Fruit fly (Drosophila melanogaster) whole organism, embryonic: ENCODE results near the gene Ilp5.

Experiments
- CG11093 ChIP-seq: fragments of 200-800 bp; sonication (Bioruptor generic); IDR thresholded peaks from 3 replicates; pipeline ENCODE4 v1.3.6; 2022; ENCODE audit warnings: missing biosample characterization, missing genetic modification characterization
- CG11723 ChIP-seq: fragments of 200-800 bp; sonication (Bioruptor generic); optimal IDR thresholded peaks from 2 replicates; lab custom pipeline; 2017; ENCODE audit warnings: missing biosample characterization, mild to moderate bottlenecking, missing genetic modification characterization
- CG12299 ChIP-seq: fragments of 200-800 bp; sonication (Bioruptor generic); optimal IDR thresholded peaks from 2 replicates; lab custom pipeline; 2018; ENCODE audit warnings: missing biosample characterization, mild to moderate bottlenecking, missing genetic modification characterization
- CG13624 ChIP-seq: fragments of 200-800 bp; sonication (Bioruptor generic); optimal IDR thresholded peaks from 2 replicates; lab custom pipeline; 2016; ENCODE audit warnings: missing biosample characterization, missing genetic modification characterization
- CG1792 ChIP-seq: fragments of 200-800 bp; sonication (Bioruptor generic); optimal IDR thresholded peaks from 2 replicates; lab custom pipeline; 2016; ENCODE audit warnings: missing biosample characterization, missing genetic modification characterization
- CG18262 ChIP-seq: fragments of 200-800 bp; optimal IDR thresholded peaks from 3 replicates; lab custom pipeline; 2019; ENCODE audit warnings: missing biosample characterization, mild to moderate bottlenecking, missing genetic modification characterization, moderate library complexity
- CG18599 ChIP-seq: fragments of 200-800 bp; sonication (Bioruptor generic); optimal IDR thresholded peaks from 3 replicates; lab custom pipeline; 2017; ENCODE audit warnings: missing biosample characterization, missing genetic modification characterization, mild to moderate bottlenecking, moderate library complexity, missing genetic modification reagents
- CG2889 ChIP-seq: fragments of 200-800 bp; sonication (Bioruptor generic); IDR thresholded peaks from 3 replicates; pipeline ENCODE4 v1.3.6; 2022; ENCODE audit warnings: missing biosample characterization, missing genetic modification characterization
- CG34422 ChIP-seq: fragments of 200-800 bp; sonication (Bioruptor generic); IDR thresholded peaks from 3 replicates; pipeline ENCODE4 v1.3.6; 2022; ENCODE audit warnings: missing biosample characterization, missing genetic modification characterization
- CG4617 ChIP-seq: fragments of 200-800 bp; sonication (Bioruptor generic); optimal IDR thresholded peaks from 3 replicates; lab custom pipeline; 2016; ENCODE audit warnings: missing biosample characterization, missing genetic modification characterization, borderline replicate concordance
- CG5180 ChIP-seq: fragments of 200-800 bp; sonication (Bioruptor generic); optimal IDR thresholded peaks from 3 replicates; lab custom pipeline; 2017; ENCODE audit warnings: missing biosample characterization, missing genetic modification characterization, mild to moderate bottlenecking, moderate library complexity, missing genetic modification reagents
- CG6254 ChIP-seq: fragments of 200-800 bp; sonication (Bioruptor generic); optimal IDR thresholded peaks from 3 replicates; lab custom pipeline; 2017; ENCODE audit warnings: mild to moderate bottlenecking, missing biosample characterization, missing genetic modification reagents, missing genetic modification characterization
- CG7372 ChIP-seq: fragments of 200-800 bp; sonication (Bioruptor generic); IDR thresholded peaks from 2 replicates; pipeline ENCODE4 v1.3.6; 2022; ENCODE audit warnings: missing biosample characterization, missing genetic modification characterization
- CG8924 ChIP-seq: fragments of 200-800 bp; optimal IDR thresholded peaks from 3 replicates; lab custom pipeline; 2019; ENCODE audit warnings: missing biosample characterization, mild to moderate bottlenecking, missing genetic modification characterization, moderate library complexity
- CG8944 ChIP-seq: fragments of 200-800 bp; sonication (Bioruptor generic); optimal IDR thresholded peaks from 3 replicates; lab custom pipeline; 2016; ENCODE audit warnings: missing biosample characterization, missing genetic modification characterization
- CG9727 ChIP-seq: fragments of 200-800 bp; sonication (Bioruptor generic); optimal IDR thresholded peaks from 3 replicates; lab custom pipeline; 2017; ENCODE audit warnings: missing biosample characterization, mild to moderate bottlenecking, missing genetic modification characterization
- CG9876 ChIP-seq: fragments of 200-800 bp; sonication (Bioruptor generic); optimal IDR thresholded peaks from 2 replicates; lab custom pipeline; 2016; ENCODE audit warnings: missing biosample characterization, missing genetic modification characterization
- Eip74EF ChIP-seq, 2 experiments: fragments of 200-800 bp in 1 of 2; fragments of >200 bp in 1 of 2; sonication (Bioruptor generic) in 1 of 2; optimal IDR thresholded peaks; 2 replicates each; lab custom pipeline; 2017 to 2019; ENCODE audit warnings: missing biosample characterization in 2 of 2, missing genetic modification characterization in 2 of 2, mild to moderate bottlenecking in 1 of 2, moderate library complexity in 1 of 2
- HLH4C ChIP-seq: fragments of 200-800 bp; sonication (Bioruptor generic); IDR thresholded peaks from 3 replicates; pipeline ENCODE4 v1.3.6; 2022; ENCODE audit warnings: missing biosample characterization, missing genetic modification characterization; ENCODE audit not compliant: partially characterized antibody
- HLHmδ ChIP-seq: fragments of 200-800 bp; sonication (Bioruptor generic); optimal IDR thresholded peaks from 2 replicates; lab custom pipeline; 2018; ENCODE audit warnings: missing biosample characterization, mild to moderate bottlenecking, missing genetic modification characterization, moderate library complexity
- MBD-R2 ChIP-seq: fragments of 200-800 bp; sonication (Bioruptor generic); IDR thresholded peaks from 2 replicates; pipeline ENCODE4 v1.3.6; 2022; ENCODE audit warnings: missing biosample characterization, missing genetic modification characterization
- MESR4 ChIP-seq: fragments of 200-800 bp; sonication (Bioruptor generic); optimal IDR thresholded peaks from 2 replicates; lab custom pipeline; 2018; ENCODE audit warnings: missing biosample characterization, mild to moderate bottlenecking, missing genetic modification characterization, moderate library complexity
- Mad ChIP-seq: fragments of 200-800 bp; sonication (Bioruptor generic); optimal IDR thresholded peaks from 2 replicates; lab custom pipeline; 2016; ENCODE audit warnings: missing biosample characterization, missing genetic modification characterization
- NK7.1 ChIP-seq: fragments of 200-800 bp; sonication (Bioruptor generic); optimal IDR thresholded peaks from 3 replicates; lab custom pipeline; 2016; ENCODE audit warnings: missing biosample characterization, missing genetic modification characterization
- Nf-YA ChIP-seq: fragments of 200-800 bp; sonication (Bioruptor generic); IDR thresholded peaks from 2 replicates; pipeline ENCODE4 v1.3.6; 2022; ENCODE audit warnings: missing biosample characterization, missing genetic modification characterization
- Stat92E ChIP-seq, 3 experiments: fragments of >200 bp in 2 of 3; fragments of 200-800 bp in 1 of 3; sonication (Bioruptor generic) in 1 of 3; optimal IDR thresholded peaks; 2 replicates each; lab custom pipeline; 2017 to 2019; ENCODE audit warnings: missing biosample characterization in 3 of 3, missing genetic modification characterization in 3 of 3, mild to moderate bottlenecking in 1 of 3, moderate library complexity in 1 of 3
- ac ChIP-seq: fragments of 200-800 bp; sonication (Bioruptor generic); optimal IDR thresholded peaks from 3 replicates; lab custom pipeline; 2017; ENCODE audit warnings: missing biosample characterization, mild to moderate bottlenecking, missing genetic modification characterization
- ase ChIP-seq: fragments of 200-800 bp; sonication (Bioruptor generic); IDR thresholded peaks from 3 replicates; pipeline ENCODE4 v1.3.6; 2022; ENCODE audit warnings: missing biosample characterization, missing genetic modification characterization
- bigmax ChIP-seq: fragments of 200-800 bp; sonication (Bioruptor generic); optimal IDR thresholded peaks from 2 replicates; lab custom pipeline; 2018; ENCODE audit warnings: missing biosample characterization, mild to moderate bottlenecking, missing genetic modification characterization
- cas ChIP-seq: fragments of 200-800 bp; sonication (Bioruptor generic); IDR thresholded peaks from 2 replicates; pipeline ENCODE4 v1.3.6; 2022; ENCODE audit warnings: missing biosample characterization, missing genetic modification characterization
- chinmo ChIP-seq: fragments of 200-800 bp; sonication (Bioruptor generic); IDR thresholded peaks from 4 replicates; pipeline ENCODE4 v1.3.6; 2022; ENCODE audit warnings: missing biosample characterization, missing genetic modification characterization; ENCODE audit not compliant: partially characterized antibody
- dimm ChIP-seq: fragments of 200-800 bp; sonication (Bioruptor generic); IDR thresholded peaks from 2 replicates; pipeline ENCODE4 v1.3.6; 2022; ENCODE audit warnings: missing biosample characterization, missing genetic modification characterization
- esg ChIP-seq: fragments of 200-800 bp; sonication (Bioruptor generic); conservative IDR thresholded peaks from 2 replicates; pipeline ENCODE4 v1.3.6; 2022; ENCODE audit warnings: missing biosample characterization, missing genetic modification characterization
- eve ChIP-seq, 2 experiments: fragments of >200 bp; optimal IDR thresholded peaks; 2 replicates each; lab custom pipeline; 2017; ENCODE audit warnings: missing biosample characterization in 2 of 2, missing genetic modification characterization in 2 of 2
- fru ChIP-seq: fragments of >200 bp; optimal IDR thresholded peaks from 2 replicates; lab custom pipeline; 2017
- lab ChIP-seq: fragments of 200-800 bp; sonication (Bioruptor generic); optimal IDR thresholded peaks from 3 replicates; lab custom pipeline; 2017; ENCODE audit warnings: missing biosample characterization, missing genetic modification characterization, mild to moderate bottlenecking, moderate library complexity, missing genetic modification reagents
- lilli ChIP-seq: fragments of 200-800 bp; sonication (Bioruptor generic); optimal IDR thresholded peaks from 3 replicates; lab custom pipeline; 2016; ENCODE audit warnings: missing biosample characterization, missing genetic modification characterization
- maf-S ChIP-seq: fragments of 200-800 bp; sonication (Bioruptor generic); optimal IDR thresholded peaks from 2 replicates; lab custom pipeline; 2016; ENCODE audit warnings: missing biosample characterization, missing genetic modification characterization
- nom ChIP-seq: fragments of 200-800 bp; sonication (Bioruptor generic); optimal IDR thresholded peaks from 2 replicates; lab custom pipeline; 2017; ENCODE audit warnings: missing biosample characterization, missing genetic modification characterization, mild to moderate bottlenecking, moderate library complexity, missing genetic modification reagents
- otp ChIP-seq: fragments of 200-800 bp; sonication (Bioruptor generic); IDR thresholded peaks from 3 replicates; pipeline ENCODE4, ENCODE4 v1.3.6; 2022; ENCODE audit warnings: missing biosample characterization, missing genetic modification characterization
- p53 ChIP-seq: fragments of 200-800 bp; sonication (Bioruptor generic); optimal IDR thresholded peaks from 2 replicates; lab custom pipeline; 2016; ENCODE audit warnings: missing biosample characterization, missing genetic modification characterization
- phol ChIP-seq: fragments of 200-800 bp; sonication (Bioruptor generic); optimal IDR thresholded peaks from 3 replicates; lab custom pipeline; 2018; ENCODE audit warnings: missing biosample characterization, mild to moderate bottlenecking, missing genetic modification characterization, moderate library complexity
- pita ChIP-seq: fragments of 200-800 bp; sonication (Bioruptor generic); optimal IDR thresholded peaks from 2 replicates; lab custom pipeline; 2017; ENCODE audit warnings: missing biosample characterization, mild to moderate bottlenecking, missing genetic modification characterization
- ranshi ChIP-seq: fragments of 200-800 bp; sonication (Bioruptor generic); IDR thresholded peaks from 2 replicates; pipeline ENCODE4 v1.3.6; 2022; ENCODE audit warnings: missing biosample characterization, missing genetic modification characterization
- rib ChIP-seq: fragments of 200-800 bp; sonication (Bioruptor generic); IDR thresholded peaks from 2 replicates; pipeline ENCODE4 v1.3.6; 2022; ENCODE audit warnings: missing biosample characterization, missing genetic modification characterization
- shn ChIP-seq: fragments of 200-800 bp; sonication (Bioruptor generic); optimal IDR thresholded peaks from 3 replicates; lab custom pipeline; 2016; ENCODE audit warnings: missing biosample characterization, missing genetic modification characterization
- stc ChIP-seq: fragments of 200-800 bp; sonication (Bioruptor generic); IDR thresholded peaks from 2 replicates; pipeline ENCODE4 v1.3.6; 2022; ENCODE audit warnings: missing biosample characterization, missing genetic modification characterization
- unc-4 ChIP-seq: fragments of 200-800 bp; sonication (Bioruptor generic); IDR thresholded peaks from 2 replicates; pipeline ENCODE4 v1.3.6; 2022; ENCODE audit warnings: missing biosample characterization, missing genetic modification characterization; ENCODE audit not compliant: partially characterized antibody
- unpg ChIP-seq: fragments of 200-800 bp; sonication (Bioruptor generic); optimal IDR thresholded peaks from 3 replicates; lab custom pipeline; 2018; ENCODE audit warnings: missing biosample characterization, mild to moderate bottlenecking, missing genetic modification characterization, moderate library complexity
- vvl ChIP-seq: fragments of 200-800 bp; sonication (Bioruptor generic); IDR thresholded peaks from 2 replicates; pipeline ENCODE4 v1.3.6; 2022; ENCODE audit warnings: missing biosample characterization, missing genetic modification characterization

Ilp5 gene

dm6 chr3L:9847420-9847977 lies 23.8 kb upstream of the Ilp5 start (continued):
- TF ChIP-seq CG4617 (GFP tag; lab: Kevin White, UChicago) (no peak), cas (GFP tag; lab: Robert Waterston, UW) (no peak), CG6254 (GFP tag; lab: Kevin White, UChicago) (no peak), nom (no peak), CG9876 (GFP tag; lab: Kevin White, UChicago) (no peak), Mad (GFP tag; lab: Kevin White, UChicago) (no peak), ac (GFP tag; lab: Kevin White, UChicago) (no peak), CG34422 (GFP tag; lab: Robert Waterston, UW) (no peak), esg (GFP tag; lab: Robert Waterston, UW) (0 out of 2 replicates have a peak, but pooled peaks have one; percentile 28), maf-S (no peak), unpg (peak; percentile 44), CG2889 (no peak), CG1792 (GFP tag; lab: Kevin White, UChicago) (peak; percentile 10), CG13624 (peak; percentile 73), phol (tag; lab: Kevin White, UChicago) (peak; percentile 27), rib (GFP tag; lab: Robert Waterston, UW) (peak; percentile 81), pita (no peak), Stat92E (GFP tag; optimal IDR thresholded peaks at IDR 0.05; lab: Kevin White, UChicago) (no peak), Nf-YA (GFP tag; lab: Robert Waterston, UW) (no peak), MBD-R2 (GFP tag; lab: Robert Waterston, UW) (peak; percentile 25; the same call in 1 of the 2 replicates), CG9727 (GFP tag; lab: Kevin White, UChicago) (no peak), CG8944 (no peak), ranshi (GFP tag; lab: Robert Waterston, UW) (no peak; the same call in 1 of the 2 replicates), lilli (GFP tag; lab: Kevin White, UChicago) (peak; percentile 76), CG11723 (GFP tag; lab: Kevin White, UChicago) (no peak), CG18262 (tag; lab: Kevin White, UChicago) (peak; percentile 2), HLH4C (GFP tag; lab: Robert Waterston, UW) (no peak), fru (lab: Kevin White, UChicago) (no peak), Eip74EF (GFP tag; optimal IDR thresholded peaks at IDR 0.05; lab: Kevin White, UChicago) (no peak), CG11093 (0 out of 3 replicates have a peak, but pooled peaks have one; percentile 7), MESR4 (GFP tag; lab: Kevin White, UChicago) (no peak), CG12299 (tag; lab: Kevin White, UChicago) (no peak), NK7.1 (GFP tag; lab: Kevin White, UChicago) (peak; percentile 29), chinmo (GFP tag; lab: Robert Waterston, UW) (no peak), shn (peak; percentile 23), vvl (peak; percentile 66), unc-4 (GFP tag; lab: Robert Waterston, UW) (no peak), ase (GFP tag; lab: Robert Waterston, UW) (peak; percentile 42; the same call in 2 of the 3 replicates), eve (GFP tag; optimal IDR thresholded peaks at IDR 0.05; lab: Kevin White, UChicago) (no peak), lab (GFP tag; lab: Kevin White, UChicago) (peak; percentile 76), CG7372 (peak; percentile 53; the same call in 1 of the 2 replicates), HLHmδ (GFP tag; lab: Kevin White, UChicago) (no peak), CG8924 (peak; percentile 41), CG5180 (GFP tag; lab: Kevin White, UChicago) (peak; percentile 16), dimm (GFP tag; lab: Robert Waterston, UW) (no peak), otp (GFP tag; lab: Robert Waterston, UW) (peak; percentile 21; the same call in 1 of the 3 replicates), stc (peak; percentile 42), bigmax (GFP tag; lab: Kevin White, UChicago) (no peak), p53 (GFP tag; lab: Kevin White, UChicago) (no peak), CG18599 (peak; percentile 47)
